Worm (Caenorhabditis elegans): ENCODE results near the gene F15H10.10.

- TF ChIP-seq flt-1 (GFP tag; IDR thresholded peaks at IDR 0.05) (no peak), hmg-4 (GFP tag; optimal IDR thresholded peaks at IDR 0.05) (no peak), sea-1 (GFP tag; conservative IDR thresholded peaks at IDR 0.05) (no peak), pes-1 (GFP tag; IDR thresholded peaks at IDR 0.05) (no peak), ceh-13 (GFP tag; optimal IDR thresholded peaks at IDR 0.05) (no peak), ama-1 (optimal IDR thresholded peaks at IDR 0.05) (no peak), F13C5.2 (tag; optimal IDR thresholded peaks at IDR 0.05) (no peak), hmbx-1 (tag; optimal IDR thresholded peaks at IDR 0.05) (no peak), tra-4 (tag; optimal IDR thresholded peaks at IDR 0.05) (no peak), tbx-11 (GFP tag; IDR thresholded peaks at IDR 0.05) (no peak), hnd-1 (tag; optimal IDR thresholded peaks at IDR 0.05) (no peak), B0310.2 (tag; optimal IDR thresholded peaks at IDR 0.05) (no peak)
These were observed 32.9 kb downstream of the F15H10.10 start, which contains the start of gene spe-10 for ce11 chrV:10383950-10384349.

All from whole organism, early embryonic.